Fruit fly (Drosophila melanogaster): Measurements from ENCODE around the gene tty.
A peak's percentile ranks its signal among the peaks of the same experiment; 100 is the strongest.

Gene tty

DNA sequence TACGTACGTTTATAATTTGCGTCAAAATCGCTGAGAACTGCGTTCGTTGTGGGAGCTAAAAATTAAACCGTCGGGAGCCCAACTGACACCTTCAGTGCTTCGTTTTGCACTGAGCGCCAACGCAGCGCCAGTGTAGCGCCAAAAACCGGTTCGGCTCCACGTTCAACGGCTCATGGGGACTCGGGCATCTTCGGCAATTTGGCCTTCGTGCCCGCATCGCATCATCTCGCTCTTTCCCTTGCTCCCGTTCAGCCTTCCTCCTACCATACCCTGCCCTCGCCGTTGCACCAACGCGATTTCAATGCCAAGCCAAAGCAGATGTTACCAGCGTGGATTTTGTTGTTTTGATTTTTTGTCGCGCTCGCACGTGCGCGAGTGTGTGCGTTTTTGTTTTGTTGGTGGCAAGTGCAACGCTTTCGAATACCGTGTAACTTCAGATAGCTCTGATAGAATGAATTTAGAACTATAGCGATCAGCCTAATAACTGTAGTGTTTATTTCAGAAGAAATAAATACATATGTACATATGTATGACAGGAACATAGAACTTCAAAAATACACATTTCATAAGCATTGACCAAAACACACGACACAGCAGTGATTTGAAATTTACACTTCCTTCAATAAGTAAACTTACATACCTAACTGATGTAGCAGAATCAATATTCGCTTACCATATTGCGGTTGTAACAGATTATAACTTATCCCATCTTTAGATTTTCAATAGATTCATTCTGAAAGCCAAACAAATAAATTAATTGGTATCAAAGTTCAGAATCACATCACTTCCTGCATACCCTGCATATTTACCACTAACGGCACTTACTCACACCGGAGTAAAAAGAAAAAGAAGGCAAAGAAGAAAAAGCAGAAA, 58.2 kb downstream of the tty start, which contains the start of gene Mnr (continued):
- peak; percentile 61 for TF ChIP-seq CG34376 (GFP tag; optimal IDR thresholded peaks at IDR 0.05)
- TF ChIP-seq CG9876 (GFP tag; optimal IDR thresholded peaks at IDR 0.05): no peak
- peak; percentile 9 for TF ChIP-seq stwl (tag; optimal IDR thresholded peaks at IDR 0.05)
- no peak for TF ChIP-seq Mad (GFP tag; optimal IDR thresholded peaks at IDR 0.05)
- peak; percentile 36; the same call in 1 of the 2 replicates for TF ChIP-seq seq (GFP tag; IDR thresholded peaks at IDR 0.05)
- peak; percentile 64 for TF ChIP-seq CG13894 (tag; optimal IDR thresholded peaks at IDR 0.05)
- peak; percentile 45 for TF ChIP-seq CG13287 (GFP tag; IDR thresholded peaks at IDR 0.05; ENCODE audit: partially characterized antibody)
- TF ChIP-seq grau (tag; optimal IDR thresholded peaks at IDR 0.05): peak; percentile 3
- no peak for TF ChIP-seq CG14860 (GFP tag; IDR thresholded peaks at IDR 0.05; ENCODE audit: partially characterized antibody)
- TF ChIP-seq MTF-1 (GFP tag; optimal IDR thresholded peaks at IDR 0.05; ENCODE audit: borderline replicate concordance): peak; percentile 61
- no peak for TF ChIP-seq CG31441 (GFP tag; IDR thresholded peaks at IDR 0.05)
- TF ChIP-seq mld (GFP tag; IDR thresholded peaks at IDR 0.05; ENCODE audit: partially characterized antibody): no peak
- no peak for TF ChIP-seq CG32772 (GFP tag; IDR thresholded peaks at IDR 0.05)
- no peak for TF ChIP-seq CG4282 (GFP tag; optimal IDR thresholded peaks at IDR 0.05)
- TF ChIP-seq az2 (GFP tag; optimal IDR thresholded peaks at IDR 0.05): peak; percentile 2
- TF ChIP-seq twi (tag; optimal IDR thresholded peaks at IDR 0.05): peak; percentile 93
- peak; percentile 61 for TF ChIP-seq CG8478 (optimal IDR thresholded peaks at IDR 0.05)
- TF ChIP-seq dimm (GFP tag; IDR thresholded peaks at IDR 0.05): no peak
- TF ChIP-seq slou (GFP tag; optimal IDR thresholded peaks at IDR 0.05): no peak
- TF ChIP-seq pzg (GFP tag; optimal IDR thresholded peaks at IDR 0.05): no peak
- TF ChIP-seq sd (tag; optimal IDR thresholded peaks at IDR 0.05): peak; percentile 32
- TF ChIP-seq lola (GFP tag; optimal IDR thresholded peaks at IDR 0.05): peak in 1 of 3 experiments; percentile 15
- no peak for TF ChIP-seq crp (GFP tag; optimal IDR thresholded peaks at IDR 0.05)
- peak in 1 of 2 experiments; percentile 38 for TF ChIP-seq Pdp1 (GFP tag; optimal IDR thresholded peaks at IDR 0.05)
- TF ChIP-seq CG10462 (GFP tag; optimal IDR thresholded peaks at IDR 0.05): no peak
- TF ChIP-seq E2f1 (GFP tag; IDR thresholded peaks at IDR 0.05): no peak
- TF ChIP-seq Xbp1 (GFP tag; optimal IDR thresholded peaks at IDR 0.05): no peak
- TF ChIP-seq CG17912 (GFP tag; optimal IDR thresholded peaks at IDR 0.05): no peak
- no peak for TF ChIP-seq Elba2 (GFP tag; optimal IDR thresholded peaks at IDR 0.05)
- TF ChIP-seq ap (GFP tag; IDR thresholded peaks at IDR 0.05): no peak
- TF ChIP-seq Eip74EF (GFP tag; optimal IDR thresholded peaks at IDR 0.05): no peak
- peak; percentile 71 for TF ChIP-seq CG1832 (GFP tag; optimal IDR thresholded peaks at IDR 0.05)
- no peak for TF ChIP-seq CG6654 (GFP tag; optimal IDR thresholded peaks at IDR 0.05)
- TF ChIP-seq NfI (GFP tag; optimal IDR thresholded peaks at IDR 0.05): no peak
- TF ChIP-seq Deaf1 (tag; optimal IDR thresholded peaks at IDR 0.05): peak; percentile 100
- no peak for TF ChIP-seq pfk (GFP tag; optimal IDR thresholded peaks at IDR 0.05)
- no peak for TF ChIP-seq CG1529 (GFP tag; optimal IDR thresholded peaks at IDR 0.05)
- peak; percentile 66; the same call in 2 of the 3 replicates for TF ChIP-seq ci (GFP tag; IDR thresholded peaks at IDR 0.05)
- 0 out of 2 replicates have a peak, but pooled peaks have one; percentile 25 for TF ChIP-seq CG14441 (GFP tag; IDR thresholded peaks at IDR 0.05)
- TF ChIP-seq onecut (GFP tag; IDR thresholded peaks at IDR 0.05): no peak
- peak; percentile 60 for TF ChIP-seq mirr (GFP tag; optimal IDR thresholded peaks at IDR 0.05)
- TF ChIP-seq peb (GFP tag; IDR thresholded peaks at IDR 0.05): no peak
- TF ChIP-seq CG2712 (tag; optimal IDR thresholded peaks at IDR 0.05): no peak
- TF ChIP-seq CG7745 (tag; optimal IDR thresholded peaks at IDR 0.05): no peak
- TF ChIP-seq kni (GFP tag; optimal IDR thresholded peaks at IDR 0.05): peak; percentile 67
- peak; percentile 33; the same call in 1 of the 3 replicates for TF ChIP-seq otp (GFP tag; IDR thresholded peaks at IDR 0.05)
- TF ChIP-seq CG3163 (GFP tag; optimal IDR thresholded peaks at IDR 0.05): no peak
- TF ChIP-seq Ada2b (GFP tag; IDR thresholded peaks at IDR 0.05): no peak
